Fruit fly (Drosophila melanogaster) whole organism, embryonic: ENCODE results near the gene CG14647.

Source experiments
- BEAF-32 ChIP-seq: fragments of 200-800 bp; sonication (Bioruptor generic); optimal IDR thresholded peaks from 3 replicates; lab custom pipeline; 2017; ENCODE audit warnings: missing biosample characterization, missing genetic modification characterization, mild to moderate bottlenecking, moderate library complexity, missing genetic modification reagents
- Bgb ChIP-seq: fragments of 200-800 bp; sonication (Bioruptor generic); IDR thresholded peaks from 2 replicates; pipeline ENCODE4 v1.3.6; 2022; ENCODE audit warnings: missing biosample characterization, missing genetic modification characterization; ENCODE audit not compliant: partially characterized antibody
- CG10147 ChIP-seq: fragments of 200-800 bp; sonication (Bioruptor generic); optimal IDR thresholded peaks from 2 replicates; lab custom pipeline; 2019; ENCODE audit warnings: missing biosample characterization, mild to moderate bottlenecking, missing genetic modification characterization, moderate library complexity
- CG11398 ChIP-seq: fragments of 200-800 bp; sonication (Bioruptor generic); optimal IDR thresholded peaks from 2 replicates; lab custom pipeline; 2016; ENCODE audit warnings: missing biosample characterization, missing genetic modification characterization
- CG11560 ChIP-seq: fragments of 200-800 bp; sonication (Bioruptor generic); IDR thresholded peaks from 3 replicates; pipeline ENCODE4 v1.3.6; 2022; ENCODE audit warnings: missing biosample characterization, missing genetic modification characterization
- CG12071 ChIP-seq: fragments of 200-800 bp; sonication (Bioruptor generic); optimal IDR thresholded peaks from 3 replicates; lab custom pipeline; 2018; ENCODE audit warnings: missing biosample characterization, mild to moderate bottlenecking, missing genetic modification characterization
- CG12659 ChIP-seq: fragments of 200-800 bp; sonication (Bioruptor generic); optimal IDR thresholded peaks from 3 replicates; lab custom pipeline; 2017; ENCODE audit warnings: mild to moderate bottlenecking, missing biosample characterization, missing genetic modification reagents, missing genetic modification characterization
- CG13424 ChIP-seq: fragments of 200-800 bp; sonication (Bioruptor generic); optimal IDR thresholded peaks from 2 replicates; lab custom pipeline; 2019; ENCODE audit warnings: missing biosample characterization, mild to moderate bottlenecking, missing genetic modification characterization, moderate library complexity
- CG15011 ChIP-seq: fragments of 200-800 bp; sonication (Bioruptor generic); optimal IDR thresholded peaks from 3 replicates; lab custom pipeline; 2018; ENCODE audit warnings: missing biosample characterization, mild to moderate bottlenecking, missing genetic modification characterization
- CG15269 ChIP-seq: fragments of 200-800 bp; sonication (Bioruptor generic); optimal IDR thresholded peaks from 2 replicates; lab custom pipeline; 2018; ENCODE audit warnings: missing biosample characterization, mild to moderate bottlenecking, missing genetic modification characterization, moderate library complexity
- CG1529 ChIP-seq: fragments of 200-800 bp; sonication (Bioruptor generic); optimal IDR thresholded peaks from 3 replicates; lab custom pipeline; 2018; ENCODE audit warnings: missing biosample characterization, missing genetic modification characterization
- CG1603 ChIP-seq: fragments of 200-800 bp; sonication (Bioruptor generic); optimal IDR thresholded peaks from 2 replicates; lab custom pipeline; 2019; ENCODE audit warnings: missing biosample characterization, mild to moderate bottlenecking, missing genetic modification characterization, moderate library complexity
- CG16779 ChIP-seq: fragments of 200-800 bp; sonication (Bioruptor generic); IDR thresholded peaks from 2 replicates; pipeline ENCODE4 v1.3.6; 2022; ENCODE audit warnings: missing biosample characterization, missing genetic modification characterization
- CG16813 ChIP-seq: fragments of 200-800 bp; sonication (Bioruptor generic); IDR thresholded peaks from 3 replicates; pipeline ENCODE4 v1.3.6; 2022; ENCODE audit warnings: missing biosample characterization, missing genetic modification characterization; ENCODE audit not compliant: partially characterized antibody
- CG17359 ChIP-seq: fragments of 200-800 bp; sonication (Bioruptor generic); optimal IDR thresholded peaks from 3 replicates; lab custom pipeline; 2018; ENCODE audit warnings: missing biosample characterization, mild to moderate bottlenecking, missing genetic modification characterization, moderate library complexity
- CG1792 ChIP-seq: fragments of 200-800 bp; sonication (Bioruptor generic); optimal IDR thresholded peaks from 2 replicates; lab custom pipeline; 2016; ENCODE audit warnings: missing biosample characterization, missing genetic modification characterization
- CG18476 ChIP-seq: fragments of 200-800 bp; sonication (Bioruptor generic); optimal IDR thresholded peaks from 2 replicates; lab custom pipeline; 2016; ENCODE audit warnings: missing biosample characterization, mild to moderate bottlenecking, missing genetic modification characterization
- CG2129 ChIP-seq: fragments of 200-800 bp; sonication (Bioruptor generic); IDR thresholded peaks from 2 replicates; pipeline ENCODE4 v1.3.6; 2022; ENCODE audit warnings: missing biosample characterization, missing genetic modification characterization; ENCODE audit not compliant: partially characterized antibody
- CG2202 ChIP-seq: fragments of 200-800 bp; sonication (Bioruptor generic); optimal IDR thresholded peaks from 2 replicates; lab custom pipeline; 2018; ENCODE audit warnings: missing biosample characterization, mild to moderate bottlenecking, missing genetic modification characterization
- CG30403 ChIP-seq: fragments of 200-800 bp; sonication (Bioruptor generic); optimal IDR thresholded peaks from 3 replicates; lab custom pipeline; 2016; ENCODE audit warnings: missing biosample characterization, missing genetic modification characterization
- CG5245 ChIP-seq: fragments of 200-800 bp; sonication (Bioruptor generic); optimal IDR thresholded peaks from 3 replicates; lab custom pipeline; 2016; ENCODE audit warnings: missing biosample characterization, missing genetic modification characterization
- CG6854 ChIP-seq: fragments of 200-800 bp; sonication (Bioruptor generic); optimal IDR thresholded peaks from 3 replicates; lab custom pipeline; 2017; ENCODE audit warnings: missing biosample characterization, mild to moderate bottlenecking, missing genetic modification characterization
- CG7372 ChIP-seq: fragments of 200-800 bp; sonication (Bioruptor generic); IDR thresholded peaks from 2 replicates; pipeline ENCODE4 v1.3.6; 2022; ENCODE audit warnings: missing biosample characterization, missing genetic modification characterization
- CG7839 ChIP-seq: fragments of 200-800 bp; sonication (Bioruptor generic); optimal IDR thresholded peaks from 3 replicates; lab custom pipeline; 2018; ENCODE audit warnings: missing biosample characterization, mild to moderate bottlenecking, missing genetic modification characterization, moderate library complexity
- CG7928 ChIP-seq: fragments of 200-800 bp; sonication (Bioruptor generic); optimal IDR thresholded peaks from 2 replicates; lab custom pipeline; 2017; ENCODE audit warnings: missing biosample characterization, mild to moderate bottlenecking, missing genetic modification characterization
- HLH3B ChIP-seq: fragments of 200-800 bp; sonication (Bioruptor generic); IDR thresholded peaks from 2 replicates; pipeline ENCODE4 v1.3.6; 2022; ENCODE audit warnings: missing biosample characterization, missing genetic modification characterization
- NFAT ChIP-seq: fragments of 200-800 bp; sonication (Bioruptor generic); IDR thresholded peaks from 2 replicates; pipeline ENCODE4 v1.3.6; 2022; ENCODE audit warnings: missing biosample characterization, missing genetic modification characterization
- Six4 ChIP-seq: fragments of 200-800 bp; sonication (Bioruptor generic); optimal IDR thresholded peaks from 2 replicates; lab custom pipeline; 2016; ENCODE audit warnings: missing biosample characterization, missing genetic modification characterization
- Sox100B ChIP-seq: fragments of 200-800 bp; sonication (Bioruptor generic); optimal IDR thresholded peaks from 3 replicates; lab custom pipeline; 2018; ENCODE audit warnings: missing biosample characterization, mild to moderate bottlenecking, missing genetic modification characterization
- Spps ChIP-seq: fragments of 200-800 bp; sonication (Bioruptor generic); optimal IDR thresholded peaks from 2 replicates; lab custom pipeline; 2018; ENCODE audit warnings: missing biosample characterization, mild to moderate bottlenecking, missing genetic modification characterization
- bbx ChIP-seq: fragments of 200-800 bp; sonication (Bioruptor generic); IDR thresholded peaks from 2 replicates; pipeline ENCODE4 v1.3.6; 2022; ENCODE audit warnings: missing biosample characterization, missing genetic modification characterization; ENCODE audit not compliant: partially characterized antibody
- bsh ChIP-seq, 2 experiments: fragments of 200-800 bp; sonication (Bioruptor generic); optimal IDR thresholded peaks; 2 replicates each; lab custom pipeline; 2017 to 2018; ENCODE audit warnings: mild to moderate bottlenecking in 2 of 2, missing biosample characterization in 2 of 2, missing genetic modification characterization in 2 of 2, moderate library complexity in 1 of 2
- cato ChIP-seq: fragments of 200-800 bp; sonication (Bioruptor generic); optimal IDR thresholded peaks from 2 replicates; lab custom pipeline; 2016; ENCODE audit warnings: missing biosample characterization, missing genetic modification characterization, borderline replicate concordance
- danr ChIP-seq: fragments of 200-800 bp; sonication (Bioruptor generic); IDR thresholded peaks from 2 replicates; pipeline ENCODE4 v1.3.6; 2022; ENCODE audit warnings: missing biosample characterization, missing genetic modification characterization
- dm ChIP-seq: fragments of 200-800 bp; sonication (Bioruptor generic); optimal IDR thresholded peaks from 3 replicates; lab custom pipeline; 2016; ENCODE audit warnings: missing biosample characterization, missing genetic modification characterization
- dmrt99B ChIP-seq: fragments of 200-800 bp; sonication (Bioruptor generic); optimal IDR thresholded peaks from 2 replicates; lab custom pipeline; 2018; ENCODE audit warnings: missing biosample characterization, mild to moderate bottlenecking, missing genetic modification characterization, moderate library complexity
- gsb ChIP-seq: fragments of 200-800 bp; sonication (Bioruptor generic); IDR thresholded peaks from 2 replicates; pipeline ENCODE4 v1.3.6; 2022; ENCODE audit warnings: missing biosample characterization, missing genetic modification characterization
- nau ChIP-seq: fragments of 200-800 bp; sonication (Bioruptor generic); optimal IDR thresholded peaks from 3 replicates; lab custom pipeline; 2017; ENCODE audit warnings: missing biosample characterization, mild to moderate bottlenecking, missing genetic modification characterization, missing genetic modification reagents
- nerfin-1 ChIP-seq: fragments of 200-800 bp; sonication (Bioruptor generic); optimal IDR thresholded peaks from 3 replicates; lab custom pipeline; 2019; ENCODE audit warnings: missing biosample characterization, mild to moderate bottlenecking, missing genetic modification characterization, moderate library complexity
- odd ChIP-seq: fragments of 200-800 bp; sonication (Bioruptor generic); optimal IDR thresholded peaks from 2 replicates; lab custom pipeline; 2017; ENCODE audit warnings: missing biosample characterization, mild to moderate bottlenecking, missing genetic modification characterization
- pho ChIP-seq: fragments of 200-800 bp; sonication (Bioruptor generic); optimal IDR thresholded peaks from 2 replicates; lab custom pipeline; 2016; ENCODE audit warnings: missing biosample characterization, missing genetic modification characterization
- repo ChIP-seq: fragments of 200-800 bp; sonication (Bioruptor generic); optimal IDR thresholded peaks from 2 replicates; lab custom pipeline; 2016; ENCODE audit warnings: missing biosample characterization, missing genetic modification characterization
- scrt ChIP-seq: fragments of 200-800 bp; sonication (Bioruptor generic); optimal IDR thresholded peaks from 2 replicates; lab custom pipeline; 2018; ENCODE audit warnings: missing biosample characterization, mild to moderate bottlenecking, missing genetic modification characterization, moderate library complexity
- sd ChIP-seq: fragments of 200-800 bp; sonication (Bioruptor generic); optimal IDR thresholded peaks from 3 replicates; lab custom pipeline; 2018; ENCODE audit warnings: missing biosample characterization, mild to moderate bottlenecking, missing genetic modification characterization, moderate library complexity
- slp2 ChIP-seq: fragments of 200-800 bp; sonication (Bioruptor generic); optimal IDR thresholded peaks from 2 replicates; lab custom pipeline; 2016; ENCODE audit warnings: missing biosample characterization, missing genetic modification characterization
- tll ChIP-seq, 2 experiments: fragments of 200-800 bp in 1 of 2; fragments of >200 bp in 1 of 2; sonication (Bioruptor generic) in 1 of 2; optimal IDR thresholded peaks; 2 replicates each; lab custom pipeline; 2017 to 2019; ENCODE audit warnings: missing biosample characterization in 2 of 2, missing genetic modification characterization in 2 of 2, mild to moderate bottlenecking in 1 of 2, moderate library complexity in 1 of 2
- ttk ChIP-seq: fragments of 200-800 bp; sonication (Bioruptor generic); IDR thresholded peaks from 2 replicates; pipeline ENCODE4 v2.1.2; 2022; ENCODE audit warnings: missing biosample characterization, missing genetic modification characterization

The CG14647 gene

DNA sequence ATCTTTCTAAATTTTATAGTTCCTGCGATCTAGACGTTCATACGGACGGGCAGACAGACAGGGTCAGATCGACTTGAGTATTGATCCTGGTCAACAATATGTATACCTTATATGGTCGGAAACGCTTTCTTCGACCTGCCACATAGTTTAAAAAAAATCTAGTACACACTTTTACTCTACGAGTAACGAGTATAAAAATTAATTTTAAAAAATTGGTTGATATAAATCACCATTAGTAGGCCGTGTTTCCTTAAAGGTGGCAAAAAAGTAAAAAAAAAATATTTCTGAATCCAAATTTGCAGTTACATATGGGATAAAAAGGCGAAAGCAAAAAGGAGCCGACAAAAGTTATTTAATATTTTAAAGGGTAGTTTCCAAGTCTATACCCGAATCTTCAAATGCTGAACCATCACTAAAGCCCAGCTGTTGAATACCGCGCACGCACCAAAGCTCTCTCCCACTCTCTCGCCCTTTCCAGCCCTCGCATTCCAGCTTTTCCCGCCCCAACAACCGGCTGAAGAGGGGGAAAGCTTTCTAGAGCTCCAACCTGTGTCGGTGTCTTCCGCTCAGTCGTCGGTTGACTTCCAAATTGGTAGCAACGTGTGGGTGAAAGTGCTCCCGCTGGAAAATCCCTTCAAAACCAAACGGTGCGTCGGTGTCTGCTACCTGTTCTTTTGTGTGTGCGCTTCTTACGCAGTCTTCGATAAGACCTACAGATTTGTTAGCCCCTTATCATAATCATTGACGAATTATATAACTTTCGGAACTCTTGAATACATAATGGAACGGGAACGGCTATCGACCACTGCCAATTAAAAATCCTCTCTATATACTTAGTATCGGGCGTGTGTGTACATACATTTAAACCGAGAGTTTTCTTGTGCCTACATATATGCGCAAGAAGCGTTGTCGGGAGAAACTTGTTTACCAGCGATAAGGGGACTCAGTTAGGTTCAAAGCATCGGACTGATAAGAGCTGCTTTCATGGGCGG is 21.7 kb upstream of the CG14647 start, which contains the start of gene Sfxn1-3 (continued):
- TF ChIP-seq CG10147 (GFP tag; lab: Kevin White, UChicago) (peak; percentile 7), bsh (GFP tag; optimal IDR thresholded peaks at IDR 0.05; lab: Kevin White, UChicago) (peak; percentile 26 to 42), CG1529 (GFP tag; lab: Kevin White, UChicago) (peak; percentile 31), CG17359 (tag; lab: Kevin White, UChicago) (peak; percentile 37), danr (GFP tag; lab: Robert Waterston, UW) (no peak), NFAT (GFP tag; lab: Robert Waterston, UW) (peak; percentile 70), CG30403 (GFP tag; lab: Kevin White, UChicago) (peak; percentile 34), Six4 (no peak), CG12071 (GFP tag; lab: Kevin White, UChicago) (peak; percentile 57), CG6854 (GFP tag; lab: Kevin White, UChicago) (peak; percentile 61), CG5245 (GFP tag; lab: Kevin White, UChicago) (peak; percentile 1), CG15011 (GFP tag; lab: Kevin White, UChicago) (no peak), CG2202 (no peak), CG16779 (peak; percentile 81), nerfin-1 (tag; lab: Kevin White, UChicago) (no peak), CG1603 (tag; lab: Kevin White, UChicago) (peak; percentile 23), bbx (GFP tag; lab: Robert Waterston, UW) (peak; percentile 65), CG16813 (GFP tag; lab: Robert Waterston, UW) (no peak), nau (GFP tag; lab: Kevin White, UChicago) (peak; percentile 68), dmrt99B (no peak), CG13424 (no peak), scrt (GFP tag; lab: Kevin White, UChicago) (peak; percentile 72), ttk (GFP tag; lab: Robert Waterston, UW) (peak; percentile 55; the same call in 1 of the 2 replicates), CG11398 (GFP tag; lab: Kevin White, UChicago) (peak; percentile 26), CG12659 (GFP tag; lab: Kevin White, UChicago) (peak; percentile 67), CG11560 (tag; lab: Robert Waterston, UW) (no peak), sd (peak; percentile 95), BEAF-32 (peak; percentile 40), HLH3B (GFP tag; lab: Robert Waterston, UW) (0 out of 2 replicates have a peak, but pooled peaks have one; percentile 8), CG7372 (no peak), tll (GFP tag; optimal IDR thresholded peaks at IDR 0.05; lab: Kevin White, UChicago) (no peak), Spps (tag; lab: Kevin White, UChicago) (no peak), gsb (GFP tag; lab: Robert Waterston, UW) (0 out of 2 replicates have a peak, but pooled peaks have one; percentile 47), Bgb (peak; percentile 75), repo (GFP tag; lab: Kevin White, UChicago) (no peak), odd (peak; percentile 62), cato (GFP tag; lab: Kevin White, UChicago) (peak; percentile 5), CG15269 (peak; percentile 42), slp2 (no peak), pho (GFP tag; lab: Kevin White, UChicago) (peak; percentile 57), CG7839 (tag; lab: Kevin White, UChicago) (peak; percentile 33), Sox100B (GFP tag; lab: Kevin White, UChicago) (no peak), CG2129 (GFP tag; lab: Robert Waterston, UW) (no peak), CG1792 (peak; percentile 49), CG7928 (GFP tag; lab: Kevin White, UChicago) (peak; percentile 84), CG18476 (GFP tag; lab: Kevin White, UChicago) (no peak), dm (GFP tag; lab: Kevin White, UChicago) (peak; percentile 36)
